Worm (Caenorhabditis elegans) whole organism, L3 larva: Measurements from ENCODE around the gene atic-1.

ENCODE experiments used
- daf-12 ChIP-seq: fragments of 150-350 bp; optimal IDR thresholded peaks from 2 replicates; lab custom pipeline; 2014; ENCODE audit warnings: missing biosample characterization, missing genetic modification reagents, missing genetic modification characterization
- egl-27 ChIP-seq: sonication (generic microtip); optimal IDR thresholded peaks from 4 replicates; lab custom pipeline; 2017; ENCODE audit warnings: missing biosample characterization, missing genetic modification reagents, missing genetic modification characterization
- egl-5 ChIP-seq: fragments of 150-350 bp; optimal IDR thresholded peaks from 2 replicates; lab custom pipeline; 2017; ENCODE audit warnings: missing biosample characterization, missing genetic modification reagents, missing genetic modification characterization, inconsistent platforms
- elt-1 ChIP-seq: fragments of 150-350 bp; optimal IDR thresholded peaks from 2 replicates; lab custom pipeline; 2014; ENCODE audit warnings: missing biosample characterization, missing genetic modification characterization
- fos-1 ChIP-seq: fragments of 150-350 bp; optimal IDR thresholded peaks from 2 replicates; lab custom pipeline; 2014; ENCODE audit warnings: missing biosample characterization, missing genetic modification characterization
- lin-15B ChIP-seq: fragments of 150-350 bp; optimal IDR thresholded peaks from 2 replicates; lab custom pipeline; 2014; ENCODE audit warnings: missing biosample characterization, missing genetic modification characterization
- nfya-1 ChIP-seq: sonication (generic microtip); optimal IDR thresholded peaks from 2 replicates; lab custom pipeline; 2017; ENCODE audit warnings: missing genetic modification characterization, mild to moderate bottlenecking, missing compliant biosample characterization, antibody characterized with exemption, moderate library complexity; ENCODE audit not compliant: insufficient read depth
- nhr-12 ChIP-seq: fragments of 150-350 bp; optimal IDR thresholded peaks from 2 replicates; lab custom pipeline; 2014; ENCODE audit warnings: missing biosample characterization, missing genetic modification characterization
- nhr-25 ChIP-seq: sonication (generic microtip); optimal IDR thresholded peaks from 2 replicates; lab custom pipeline; 2017; ENCODE audit warnings: missing biosample characterization, missing genetic modification characterization
- nhr-28 ChIP-seq: fragments of 150-350 bp; optimal IDR thresholded peaks from 2 replicates; lab custom pipeline; 2014; ENCODE audit warnings: missing biosample characterization, missing genetic modification characterization
- pha-4 ChIP-seq: fragments of 150-350 bp; optimal IDR thresholded peaks from 2 replicates; lab custom pipeline; 2014; ENCODE audit warnings: missing biosample characterization, missing genetic modification reagents, missing genetic modification characterization
- pqm-1 ChIP-seq: fragments of 150-350 bp; optimal IDR thresholded peaks from 2 replicates; lab custom pipeline; 2017; ENCODE audit warnings: missing biosample characterization, missing genetic modification characterization, inconsistent platforms
- tbx-2 ChIP-seq: sonication (generic microtip); optimal IDR thresholded peaks from 2 replicates; lab custom pipeline; 2016; ENCODE audit warnings: mild to moderate bottlenecking, missing genetic modification characterization, missing compliant biosample characterization
- unc-62 ChIP-seq: fragments of 150-350 bp; sonication (generic microtip); optimal IDR thresholded peaks from 4 replicates; lab custom pipeline; 2014; ENCODE audit warnings: missing biosample characterization, missing genetic modification reagents, missing genetic modification characterization

DNA sequence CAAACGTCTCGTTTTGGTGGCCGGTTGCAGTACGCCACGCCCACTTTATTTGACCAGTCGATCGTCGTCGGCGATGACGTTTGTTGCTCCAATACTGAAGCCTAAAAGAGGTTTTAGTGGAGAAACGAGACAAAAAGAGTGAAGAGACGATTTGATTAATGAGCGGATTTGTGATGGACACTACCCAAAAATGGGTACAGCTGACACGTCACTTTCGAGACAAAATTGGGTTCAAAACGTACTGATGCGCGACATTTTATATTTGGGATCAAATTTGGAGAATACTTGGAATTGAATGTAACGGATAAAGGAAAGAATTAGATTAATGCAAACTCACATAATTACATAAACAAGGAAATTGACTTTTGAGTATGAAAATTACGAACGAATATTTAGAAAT, 15.6 kb downstream of the atic-1 start, which contains the start of gene ilys-4:
- TF ChIP-seq fos-1 (tag; lab: Kevin White, UChicago) = no peak
- no peak for TF ChIP-seq nhr-12 (tag; lab: Kevin White, UChicago)
- no peak for TF ChIP-seq nhr-28
- TF ChIP-seq pqm-1 = no peak
- no peak for TF ChIP-seq elt-1 (tag; lab: Kevin White, UChicago)
- TF ChIP-seq tbx-2 (tag; lab: Kevin White, UChicago) = no peak
- TF ChIP-seq nfya-1 (tag; lab: Kevin White, UChicago) = no peak
- TF ChIP-seq nhr-25 (tag; lab: Kevin White, UChicago) = no peak
- TF ChIP-seq egl-27 = no peak
- no peak for TF ChIP-seq daf-12 (tag; lab: Kevin White, UChicago)
- no peak for TF ChIP-seq egl-5 (tag; lab: Kevin White, UChicago)
- TF ChIP-seq pha-4 = no peak
- no peak for TF ChIP-seq lin-15B (tag; lab: Kevin White, UChicago)
- no peak for TF ChIP-seq unc-62 (GFP tag; lab: Kevin White, UChicago)
